Fruit fly (Drosophila melanogaster) whole organism, embryonic: Measurements from ENCODE around the gene Etfb.

Source experiments
- Aef1 ChIP-seq: fragments of 200-800 bp; sonication (Bioruptor generic); IDR thresholded peaks from 3 replicates; pipeline ENCODE4 v1.3.6; 2022; ENCODE audit warnings: missing biosample characterization, missing genetic modification characterization
- Atf6 ChIP-seq: fragments of 200-800 bp; sonication (Bioruptor generic); IDR thresholded peaks from 2 replicates; pipeline ENCODE4 v1.3.6; 2022; ENCODE audit warnings: missing biosample characterization, missing genetic modification characterization
- B-H2 ChIP-seq: fragments of 200-800 bp; sonication (Bioruptor generic); optimal IDR thresholded peaks from 2 replicates; lab custom pipeline; 2018; ENCODE audit warnings: missing biosample characterization, mild to moderate bottlenecking, missing genetic modification characterization
- CG10979 ChIP-seq: fragments of 200-800 bp; sonication (Bioruptor generic); optimal IDR thresholded peaks from 2 replicates; lab custom pipeline; 2018; ENCODE audit warnings: missing biosample characterization, mild to moderate bottlenecking, missing genetic modification characterization, moderate library complexity
- CG12391 ChIP-seq: fragments of 200-800 bp; sonication (Bioruptor generic); optimal IDR thresholded peaks from 3 replicates; lab custom pipeline; 2018; ENCODE audit warnings: missing biosample characterization, mild to moderate bottlenecking, missing genetic modification characterization, moderate library complexity
- CG15601 ChIP-seq: fragments of 200-800 bp; sonication (Bioruptor generic); optimal IDR thresholded peaks from 3 replicates; lab custom pipeline; 2019; ENCODE audit warnings: missing biosample characterization, mild to moderate bottlenecking, missing genetic modification characterization, moderate library complexity
- CG1602 ChIP-seq: fragments of 200-800 bp; sonication (Bioruptor generic); optimal IDR thresholded peaks from 3 replicates; lab custom pipeline; 2016; ENCODE audit warnings: missing biosample characterization, missing genetic modification characterization
- CG17328 ChIP-seq: fragments of 200-800 bp; sonication (Bioruptor generic); IDR thresholded peaks from 2 replicates; pipeline ENCODE4 v1.3.6; 2022; ENCODE audit warnings: missing biosample characterization, missing genetic modification characterization
- CG17359 ChIP-seq: fragments of 200-800 bp; sonication (Bioruptor generic); optimal IDR thresholded peaks from 3 replicates; lab custom pipeline; 2018; ENCODE audit warnings: missing biosample characterization, mild to moderate bottlenecking, missing genetic modification characterization, moderate library complexity
- CG2116 ChIP-seq: fragments of 200-800 bp; sonication (Bioruptor generic); optimal IDR thresholded peaks from 3 replicates; lab custom pipeline; 2018; ENCODE audit warnings: missing biosample characterization, mild to moderate bottlenecking, missing genetic modification characterization
- CG2129 ChIP-seq: fragments of 200-800 bp; sonication (Bioruptor generic); IDR thresholded peaks from 2 replicates; pipeline ENCODE4 v1.3.6; 2022; ENCODE audit warnings: missing biosample characterization, missing genetic modification characterization; ENCODE audit not compliant: partially characterized antibody
- CG3065 ChIP-seq: fragments of 200-800 bp; sonication (Bioruptor generic); optimal IDR thresholded peaks from 2 replicates; lab custom pipeline; 2016; ENCODE audit warnings: missing biosample characterization, missing genetic modification characterization
- CG34376 ChIP-seq: fragments of 200-800 bp; sonication (Bioruptor generic); optimal IDR thresholded peaks from 2 replicates; lab custom pipeline; 2018; ENCODE audit warnings: missing biosample characterization, mild to moderate bottlenecking, missing genetic modification characterization
- CG9797 ChIP-seq: fragments of 200-800 bp; sonication (Bioruptor generic); optimal IDR thresholded peaks from 3 replicates; lab custom pipeline; 2018; ENCODE audit warnings: missing biosample characterization, mild to moderate bottlenecking, missing genetic modification characterization
- CG9876 ChIP-seq: fragments of 200-800 bp; sonication (Bioruptor generic); optimal IDR thresholded peaks from 2 replicates; lab custom pipeline; 2016; ENCODE audit warnings: missing biosample characterization, missing genetic modification characterization
- CrebB ChIP-seq: fragments of 200-800 bp; sonication (Bioruptor generic); optimal IDR thresholded peaks from 3 replicates; lab custom pipeline; 2018; ENCODE audit warnings: missing biosample characterization, mild to moderate bottlenecking, missing genetic modification characterization
- Dll ChIP-seq: fragments of 200-800 bp; sonication (Bioruptor generic); IDR thresholded peaks from 4 replicates; pipeline ENCODE4 v1.3.6; 2022; ENCODE audit warnings: missing biosample characterization, missing genetic modification characterization; ENCODE audit not compliant: partially characterized antibody
- Doc3 ChIP-seq: fragments of 200-800 bp; sonication (Bioruptor generic); IDR thresholded peaks from 3 replicates; pipeline ENCODE4 v1.3.6; 2022; ENCODE audit warnings: missing biosample characterization, missing genetic modification characterization; ENCODE audit not compliant: partially characterized antibody
- ERR ChIP-seq: fragments of 200-800 bp; sonication (Bioruptor generic); optimal IDR thresholded peaks from 2 replicates; lab custom pipeline; 2016; ENCODE audit warnings: missing biosample characterization, missing genetic modification characterization
- H2.0 ChIP-seq: fragments of 200-800 bp; sonication (Bioruptor generic); IDR thresholded peaks from 2 replicates; pipeline ENCODE4 v1.3.6; 2022; ENCODE audit warnings: missing biosample characterization, missing genetic modification characterization
- Hsf ChIP-seq: fragments of 200-800 bp; sonication (Bioruptor generic); optimal IDR thresholded peaks from 3 replicates; lab custom pipeline; 2016; ENCODE audit warnings: missing biosample characterization, missing genetic modification characterization
- Lhr ChIP-seq: fragments of 200-800 bp; sonication (Bioruptor generic); optimal IDR thresholded peaks from 3 replicates; lab custom pipeline; 2017; ENCODE audit warnings: mild to moderate bottlenecking, missing biosample characterization, missing genetic modification reagents, missing genetic modification characterization
- Lpt ChIP-seq: fragments of >200 bp; optimal IDR thresholded peaks from 2 replicates; lab custom pipeline; 2018; ENCODE audit warnings: missing biosample characterization, missing genetic modification characterization
- Max ChIP-seq: fragments of 200-800 bp; sonication (Bioruptor generic); optimal IDR thresholded peaks from 2 replicates; lab custom pipeline; 2016; ENCODE audit warnings: missing biosample characterization, mild to moderate bottlenecking, missing genetic modification characterization
- Med ChIP-seq: fragments of 200-800 bp; sonication (Bioruptor generic); peaks from one replicate; lab custom pipeline; 2016; ENCODE audit warnings: missing biosample characterization, missing genetic modification characterization, mild to moderate bottlenecking, inconsistent platforms, moderate library complexity
- Mrtf ChIP-seq: fragments of 200-800 bp; sonication (Bioruptor generic); IDR thresholded peaks from 3 replicates; pipeline ENCODE4 v1.3.6; 2022; ENCODE audit warnings: missing biosample characterization, missing genetic modification characterization
- NfI ChIP-seq: fragments of 200-800 bp; sonication (Bioruptor generic); optimal IDR thresholded peaks from 3 replicates; lab custom pipeline; 2018; ENCODE audit warnings: missing biosample characterization, mild to moderate bottlenecking, missing genetic modification characterization, moderate library complexity
- Rfx ChIP-seq: fragments of 200-800 bp; sonication (Bioruptor generic); IDR thresholded peaks from 2 replicates; pipeline ENCODE4 v1.3.6; 2022; ENCODE audit warnings: missing biosample characterization, missing genetic modification characterization
- Scr ChIP-seq: fragments of 200-800 bp; sonication (Bioruptor generic); IDR thresholded peaks from 2 replicates; pipeline ENCODE4 v1.3.6; 2022; ENCODE audit warnings: missing biosample characterization, missing genetic modification characterization; ENCODE audit not compliant: partially characterized antibody
- Xrp1 ChIP-seq: fragments of 200-800 bp; sonication (Bioruptor generic); IDR thresholded peaks from 2 replicates; pipeline ENCODE4 v1.3.6; 2022; ENCODE audit warnings: missing biosample characterization, missing genetic modification characterization
- amos ChIP-seq: fragments of 200-800 bp; sonication (Bioruptor generic); IDR thresholded peaks from 2 replicates; pipeline ENCODE4 v1.3.6; 2022; ENCODE audit warnings: missing biosample characterization, missing genetic modification characterization; ENCODE audit not compliant: partially characterized antibody
- bcd ChIP-seq: fragments of 200-800 bp; sonication (Bioruptor generic); optimal IDR thresholded peaks from 2 replicates; lab custom pipeline; 2017; ENCODE audit warnings: missing biosample characterization, mild to moderate bottlenecking, missing genetic modification characterization
- cg ChIP-seq: fragments of 200-800 bp; sonication (Bioruptor generic); optimal IDR thresholded peaks from 3 replicates; lab custom pipeline; 2019; ENCODE audit warnings: missing biosample characterization, mild to moderate bottlenecking, missing genetic modification characterization, moderate library complexity
- croc ChIP-seq: fragments of 200-800 bp; sonication (Bioruptor generic); conservative IDR thresholded peaks from 3 replicates; pipeline ENCODE4 v1.3.6; 2022; ENCODE audit warnings: missing biosample characterization, missing genetic modification characterization
- dan ChIP-seq: fragments of 200-800 bp; sonication (Bioruptor generic); IDR thresholded peaks from 2 replicates; pipeline ENCODE4 v1.3.6; 2022; ENCODE audit warnings: missing biosample characterization, missing genetic modification characterization
- dmrt11E ChIP-seq: fragments of 200-800 bp; sonication (Bioruptor generic); optimal IDR thresholded peaks from 3 replicates; lab custom pipeline; 2018; ENCODE audit warnings: missing biosample characterization, mild to moderate bottlenecking, missing genetic modification characterization, moderate library complexity
- hkb ChIP-seq, 2 experiments: fragments of 200-800 bp in 1 of 2; fragments of >200 bp in 1 of 2; sonication (Bioruptor generic) in 1 of 2; IDR thresholded peaks in 1 of 2; optimal IDR thresholded peaks in 1 of 2; 2 replicates each; pipeline versions ENCODE4 v1.3.6 to Lab custom; 2017 to 2022; ENCODE audit warnings: missing biosample characterization in 1 of 2, missing genetic modification characterization in 1 of 2
- insv ChIP-seq, 2 experiments: fragments of 200-800 bp; sonication (Bioruptor generic); optimal IDR thresholded peaks; 3 replicates each; lab custom pipeline; 2016 to 2018; ENCODE audit warnings: missing biosample characterization in 2 of 2, missing genetic modification characterization in 2 of 2
- knrl ChIP-seq: fragments of 200-800 bp; sonication (Bioruptor generic); IDR thresholded peaks from 3 replicates; pipeline ENCODE4 v1.3.6; 2022; ENCODE audit warnings: missing biosample characterization, missing genetic modification characterization; ENCODE audit not compliant: partially characterized antibody
- pan ChIP-seq, 4 experiments: fragments of >200 bp in 3 of 4; fragments of 200-800 bp in 1 of 4; sonication (Bioruptor generic) in 1 of 4; optimal IDR thresholded peaks in 3 of 4; IDR thresholded peaks in 1 of 4; 2 replicates each; pipeline versions ENCODE4 v1.3.6 to Lab custom; 2017 to 2022; ENCODE audit warnings: missing biosample characterization in 2 of 4, missing genetic modification characterization in 2 of 4, mixed read lengths in 1 of 4
- pb ChIP-seq: fragments of 200-800 bp; sonication (Bioruptor generic); optimal IDR thresholded peaks from 3 replicates; lab custom pipeline; 2016; ENCODE audit warnings: missing biosample characterization, missing genetic modification characterization
- pnt ChIP-seq: fragments of 200-800 bp; sonication (Bioruptor generic); optimal IDR thresholded peaks from 3 replicates; lab custom pipeline; 2016; ENCODE audit warnings: missing biosample characterization, missing genetic modification characterization
- ranshi ChIP-seq: fragments of 200-800 bp; sonication (Bioruptor generic); IDR thresholded peaks from 2 replicates; pipeline ENCODE4 v1.3.6; 2022; ENCODE audit warnings: missing biosample characterization, missing genetic modification characterization
- seq ChIP-seq: fragments of 200-800 bp; sonication (Bioruptor generic); IDR thresholded peaks from 2 replicates; pipeline ENCODE4 v1.3.6; 2022; ENCODE audit warnings: missing biosample characterization, missing genetic modification characterization
- sob ChIP-seq: fragments of 200-800 bp; sonication (Bioruptor generic); IDR thresholded peaks from 2 replicates; pipeline ENCODE4 v1.3.6; 2022; ENCODE audit warnings: missing biosample characterization, missing genetic modification characterization
- sug ChIP-seq: fragments of 200-800 bp; optimal IDR thresholded peaks from 2 replicates; lab custom pipeline; 2019; ENCODE audit warnings: missing biosample characterization, mild to moderate bottlenecking, missing genetic modification characterization, moderate library complexity
- vfl ChIP-seq: fragments of 200-800 bp; sonication (Bioruptor generic); optimal IDR thresholded peaks from 2 replicates; lab custom pipeline; 2016; ENCODE audit warnings: missing biosample characterization, missing genetic modification characterization

Etfb gene

DNA sequence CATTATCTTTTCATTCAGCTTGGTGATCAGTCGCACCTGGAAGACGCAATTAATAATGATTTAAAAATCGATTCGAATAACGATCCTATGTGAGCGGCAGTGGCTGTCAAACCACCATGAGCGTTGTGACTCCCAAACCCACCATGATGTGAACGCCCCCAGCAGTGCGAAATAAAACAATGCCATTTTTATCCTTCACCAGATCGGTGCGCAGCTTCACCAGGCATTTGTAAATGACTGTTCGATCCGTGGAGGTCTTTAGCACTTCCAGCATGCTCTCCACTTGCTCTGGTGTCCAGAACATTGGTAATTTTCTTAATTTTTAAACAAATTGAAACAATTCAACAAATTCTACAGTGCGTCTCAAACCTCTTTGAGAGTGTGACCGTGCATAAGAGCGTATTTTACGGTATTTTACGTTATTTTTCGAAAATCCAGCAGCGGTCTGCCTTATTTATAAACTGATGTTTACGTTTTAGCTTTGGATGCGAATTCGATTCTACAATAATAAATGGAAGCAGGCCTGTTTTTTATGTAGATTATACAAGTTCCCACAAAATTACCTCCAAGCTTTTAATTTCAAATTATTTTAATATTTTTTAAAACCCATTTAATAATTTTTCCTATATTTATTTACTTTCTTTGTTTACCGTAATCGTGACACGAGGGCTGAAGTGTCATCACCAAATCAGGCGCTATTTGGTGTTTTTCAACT lies 3.6 kb downstream of the Etfb start, which contains the start of the genes Rnb and Drice (continued):
- TF ChIP-seq Mrtf, result no peak
- peak; percentile 97 for TF ChIP-seq sug
- TF ChIP-seq ranshi (GFP tag; lab: Robert Waterston, UW), result peak; percentile 46; the same call in 1 of the 2 replicates
- peak; percentile 51 for TF ChIP-seq CG17359 (tag; lab: Kevin White, UChicago)
- peak; percentile 60 for TF ChIP-seq Lhr (GFP tag; lab: Kevin White, UChicago)
- TF ChIP-seq CG34376, result peak; percentile 32
- no peak for TF ChIP-seq CrebB (tag; lab: Kevin White, UChicago)
- no peak for TF ChIP-seq pnt
- peak; percentile 85 for TF ChIP-seq Med (GFP tag; lab: Kevin White, UChicago)
- TF ChIP-seq Lpt (GFP tag; lab: Kevin White, UChicago), result no peak
- TF ChIP-seq Aef1 (GFP tag; lab: Robert Waterston, UW), result peak; percentile 27; the same call in 1 of the 3 replicates
- TF ChIP-seq dmrt11E (tag; lab: Kevin White, UChicago), result peak; percentile 49
- peak; percentile 63 for TF ChIP-seq CG2129 (GFP tag; lab: Robert Waterston, UW)
- TF ChIP-seq Scr (GFP tag; lab: Robert Waterston, UW), result peak; percentile 79
- TF ChIP-seq B-H2 (GFP tag; lab: Kevin White, UChicago), result no peak
- 0 out of 2 replicates have a peak, but pooled peaks have one; percentile 12 for TF ChIP-seq Atf6 (GFP tag; lab: Robert Waterston, UW)
- peak; percentile 72 for TF ChIP-seq Doc3
- TF ChIP-seq H2.0 (GFP tag; lab: Robert Waterston, UW), result peak; percentile 38; the same call in 1 of the 2 replicates
- TF ChIP-seq Xrp1 (GFP tag; lab: Robert Waterston, UW), result 0 out of 2 replicates have a peak, but pooled peaks have one; percentile 50
- peak; percentile 39 for TF ChIP-seq CG1602 (GFP tag; lab: Kevin White, UChicago)
- TF ChIP-seq CG17328 (GFP tag; lab: Robert Waterston, UW), result peak; percentile 27; the same call in 1 of the 2 replicates
- TF ChIP-seq Max (GFP tag; lab: Kevin White, UChicago), result peak; percentile 58
- TF ChIP-seq seq (GFP tag; lab: Robert Waterston, UW), result no peak
- TF ChIP-seq Dll (GFP tag; lab: Robert Waterston, UW), result peak; percentile 86
- peak; percentile 66 for TF ChIP-seq knrl (GFP tag; lab: Robert Waterston, UW)
- peak; percentile 44 for TF ChIP-seq NfI (GFP tag; lab: Kevin White, UChicago)
- TF ChIP-seq croc, result peak; percentile 37; the same call in 1 of the 3 replicates
- no peak for TF ChIP-seq ERR (GFP tag; lab: Kevin White, UChicago)
- TF ChIP-seq pb (GFP tag; lab: Kevin White, UChicago), result no peak
- TF ChIP-seq CG10979 (tag; lab: Kevin White, UChicago), result peak; percentile 78
- peak; percentile 68 for TF ChIP-seq amos (GFP tag; lab: Robert Waterston, UW)
- TF ChIP-seq sob (GFP tag; lab: Robert Waterston, UW), result peak; percentile 70
- TF ChIP-seq bcd (GFP tag; lab: Kevin White, UChicago), result peak; percentile 61
- no peak for TF ChIP-seq CG9876 (GFP tag; lab: Kevin White, UChicago)
- peak; percentile 62 for TF ChIP-seq Rfx (GFP tag; lab: Robert Waterston, UW)
- TF ChIP-seq pan (optimal IDR thresholded peaks at IDR 0.05; lab: Kevin White, UChicago), result no peak
- peak in 1 of 2 experiments; percentile 45 for TF ChIP-seq pan (GFP tag; optimal IDR thresholded peaks at IDR 0.05 in 1 of 2, IDR thresholded peaks at IDR 0.05 in 1 of 2)
- TF ChIP-seq CG3065 (GFP tag; lab: Kevin White, UChicago), result no peak
- TF ChIP-seq vfl, result no peak
- no peak for TF ChIP-seq dan (GFP tag; lab: Robert Waterston, UW)
- TF ChIP-seq CG12391 (tag; lab: Kevin White, UChicago), result peak; percentile 63
- TF ChIP-seq CG15601 (tag; lab: Kevin White, UChicago), result peak; percentile 45
- TF ChIP-seq hkb (optimal IDR thresholded peaks at IDR 0.05; lab: Kevin White, UChicago), result peak; percentile 62
- peak; percentile 61 for TF ChIP-seq hkb (GFP tag; IDR thresholded peaks at IDR 0.05; lab: Robert Waterston, UW)
- no peak for TF ChIP-seq cg (GFP tag; lab: Kevin White, UChicago)
- TF ChIP-seq CG9797 (GFP tag; lab: Kevin White, UChicago), result peak; percentile 66
- peak; percentile 58 for TF ChIP-seq CG2116 (GFP tag; lab: Kevin White, UChicago)
- peak in 1 of 2 experiments; percentile 10 for TF ChIP-seq insv (GFP tag; optimal IDR thresholded peaks at IDR 0.05; lab: Kevin White, UChicago)
- peak; percentile 26 for TF ChIP-seq Hsf (GFP tag; lab: Kevin White, UChicago)
